Fruit fly (Drosophila melanogaster): Measurements from ENCODE around the gene CG15599.

DNA sequence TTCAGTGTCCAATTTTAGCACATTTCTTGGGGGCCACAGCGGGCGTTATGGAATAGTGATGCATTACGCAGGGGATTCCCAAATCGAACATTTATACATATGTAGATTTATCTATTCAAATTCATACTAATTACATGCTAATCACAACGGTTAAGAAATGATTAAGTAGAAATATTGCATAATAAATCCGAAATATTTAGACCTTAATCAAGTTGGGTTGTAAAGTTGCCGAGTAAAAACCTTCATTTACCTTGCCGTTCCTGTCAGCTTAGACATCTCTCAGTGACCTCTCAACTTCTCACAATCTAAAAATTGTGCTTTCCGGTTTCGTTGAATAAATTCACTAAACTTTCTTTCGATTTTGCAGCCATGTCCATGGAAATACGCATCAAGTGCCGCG lies 44.7 kb downstream of the CG15599 start, which contains the start of gene CG8117:
- TF ChIP-seq OdsH (GFP tag; optimal IDR thresholded peaks at IDR 0.05) (no peak), Hr39 (GFP tag; optimal IDR thresholded peaks at IDR 0.05) (no peak), Gug (GFP tag; IDR thresholded peaks at IDR 0.05) (no peak), Smox (GFP tag; optimal IDR thresholded peaks at IDR 0.05) (no peak), Lpt (GFP tag; optimal IDR thresholded peaks at IDR 0.05) (no peak), CG15336 (GFP tag; IDR thresholded peaks at IDR 0.05) (no peak), spab (GFP tag; optimal IDR thresholded peaks at IDR 0.05) (no peak), lz (GFP tag; optimal IDR thresholded peaks at IDR 0.05) (no peak), CG11902 (GFP tag; optimal IDR thresholded peaks at IDR 0.05) (no peak)

Data from whole organism, prepupa.